Worm (Caenorhabditis elegans): ENCODE results near the gene ets-4.

ce11 chrX:6507734-6508133, 10.9 kb upstream of the ets-4 start:
- no peak for TF ChIP-seq ama-1 (optimal IDR thresholded peaks at IDR 0.05)
- no peak for TF ChIP-seq dve-1 (tag; optimal IDR thresholded peaks at IDR 0.05)
- no peak for TF ChIP-seq nfya-1 (tag; optimal IDR thresholded peaks at IDR 0.05)
- TF ChIP-seq nhr-11 (tag; optimal IDR thresholded peaks at IDR 0.05): no peak
- TF ChIP-seq pha-4 (tag; optimal IDR thresholded peaks at IDR 0.05): no peak
- TF ChIP-seq C08G9.2 (tag; optimal IDR thresholded peaks at IDR 0.05): no peak
- TF ChIP-seq dmd-4 (tag; optimal IDR thresholded peaks at IDR 0.05; ENCODE audit: borderline replicate concordance): no peak
- TF ChIP-seq C38D4.7 (GFP tag; optimal IDR thresholded peaks at IDR 0.05): no peak
- TF ChIP-seq F13H6.1 (tag; optimal IDR thresholded peaks at IDR 0.05): no peak
- no peak for TF ChIP-seq ceh-24 (tag; optimal IDR thresholded peaks at IDR 0.05)
- no peak for TF ChIP-seq ceh-9 (tag; optimal IDR thresholded peaks at IDR 0.05)
- TF ChIP-seq ceh-45 (GFP tag; IDR thresholded peaks at IDR 0.05): no peak
